Worm (Caenorhabditis elegans): ENCODE results near the gene Y66C5A.1.

DNA sequence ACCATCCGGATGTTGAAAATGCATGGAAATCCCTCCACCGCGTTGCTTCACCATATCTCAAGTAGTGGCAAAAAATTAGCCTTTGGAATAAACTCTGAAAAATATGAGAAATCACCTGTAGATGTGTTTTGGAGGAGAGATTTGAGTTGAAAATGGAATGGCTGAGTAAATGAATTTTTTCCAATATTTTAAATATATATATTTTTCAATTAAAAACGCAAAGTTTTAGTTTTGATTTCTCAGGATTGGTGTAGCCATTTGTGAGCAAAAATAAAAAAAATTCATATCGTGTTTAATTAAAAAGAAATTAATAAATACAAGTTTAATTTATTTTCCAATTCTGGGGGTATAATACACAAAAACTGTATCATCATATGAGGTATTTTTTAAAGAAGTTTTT is 27.3 kb downstream of the Y66C5A.1 start, which contains the start of gene F23D12.1:
- TF ChIP-seq hmbx-1 (tag; optimal IDR thresholded peaks at IDR 0.05) (no peak), ama-1 (optimal IDR thresholded peaks at IDR 0.05) (no peak), aly-1 (tag; optimal IDR thresholded peaks at IDR 0.05) (no peak)

Measured in whole organism, early embryonic.